Fruit fly (Drosophila melanogaster) whole organism, adult: ENCODE results near the gene CG12206.

Source experiments
- CG7045 ChIP-seq: fragments of 200-800 bp; sonication (Bioruptor generic); optimal IDR thresholded peaks from 2 replicates; lab custom pipeline; 2017; ENCODE audit warnings: missing biosample characterization, mild to moderate bottlenecking, missing genetic modification characterization
- Hr96 ChIP-seq: fragments of 200-800 bp; sonication (Bioruptor generic); optimal IDR thresholded peaks from 2 replicates; lab custom pipeline; 2016; ENCODE audit warnings: missing biosample characterization, missing genetic modification characterization
- cic ChIP-seq: fragments of 200-800 bp; sonication (Bioruptor generic); optimal IDR thresholded peaks from 2 replicates; lab custom pipeline; 2017; ENCODE audit warnings: missing biosample characterization, mild to moderate bottlenecking, missing genetic modification characterization, moderate library complexity
- tj ChIP-seq: fragments of 200-800 bp; sonication (Bioruptor generic); optimal IDR thresholded peaks from 3 replicates; lab custom pipeline; 2017; ENCODE audit warnings: missing biosample characterization, mild to moderate bottlenecking, missing genetic modification characterization, moderate library complexity

The CG12206 gene

dm6 chrX:3423199-3423768, 51.0 kb downstream of the CG12206 start:
- TF ChIP-seq Hr96 (GFP tag; lab: Kevin White, UChicago) (no peak), cic (GFP tag; lab: Kevin White, UChicago) (no peak), tj (no peak), CG7045 (no peak)
